Worm (Caenorhabditis elegans) whole organism, L3 larva: ENCODE measurements around the gene B0198.2.

Experiments used
- daf-12 ChIP-seq: fragments of 150-350 bp; optimal IDR thresholded peaks from 2 replicates; lab custom pipeline; 2014; ENCODE audit warnings: missing biosample characterization, missing genetic modification reagents, missing genetic modification characterization
- nhr-11 ChIP-seq: fragments of 150-350 bp; optimal IDR thresholded peaks from 2 replicates; lab custom pipeline; 2014; ENCODE audit warnings: missing biosample characterization, missing genetic modification characterization

DNA sequence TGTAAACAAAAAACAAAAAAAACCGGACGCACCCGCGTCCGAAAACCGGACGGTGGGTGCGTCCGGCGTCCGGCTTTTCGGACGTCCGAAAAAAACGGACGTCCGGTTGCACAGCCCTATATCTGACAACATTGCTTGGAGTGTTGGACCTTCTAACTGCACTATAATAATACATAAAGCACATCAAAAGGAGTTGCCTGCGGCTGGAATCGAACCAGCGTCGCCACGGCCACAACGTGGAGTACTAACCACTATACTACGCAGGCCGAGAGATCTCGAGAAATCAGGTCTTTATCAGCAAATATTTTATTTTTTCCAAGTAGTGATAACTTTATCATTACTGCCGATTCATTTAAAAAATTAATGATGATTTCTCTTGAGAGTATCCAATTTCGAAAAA, 32.2 kb upstream of the B0198.2 start:
- TF ChIP-seq nhr-11: no peak
- TF ChIP-seq daf-12 (tag; lab: Kevin White, UChicago): no peak
